Worm (Caenorhabditis elegans) whole organism, midembryonic: ENCODE results near the gene pqn-75.

Experiments
- cog-1 ChIP-seq: sonication (generic microtip); optimal IDR thresholded peaks from 2 replicates; lab custom pipeline; 2016; ENCODE audit warnings: missing genetic modification characterization, missing compliant biosample characterization
- med-1 ChIP-seq: sonication (generic microtip); optimal IDR thresholded peaks from 2 replicates; lab custom pipeline; 2017; ENCODE audit warnings: missing genetic modification characterization, mild to moderate bottlenecking, missing compliant biosample characterization, antibody characterized with exemption, missing genetic modification reagents; ENCODE audit not compliant: insufficient read depth
- ref-1 ChIP-seq: fragments of 200-800 bp; sonication (Bioruptor generic); conservative IDR thresholded peaks from 2 replicates; pipeline ENCODE4 v1.3.6; 2022; ENCODE audit warnings: missing genetic modification reagents, missing genetic modification characterization, missing compliant biosample characterization

ce11 chrIV:4070810-4071209, 1.3 kb upstream of the pqn-75 start:
- TF ChIP-seq med-1 (GFP tag; lab: Kevin White, UChicago) = no peak
- no peak for TF ChIP-seq cog-1
- TF ChIP-seq ref-1 (GFP tag; lab: Robert Waterston, UW) = no peak
